Fruit fly (Drosophila melanogaster): ENCODE data around the gene CG33509.

The CG33509 gene

DNA sequence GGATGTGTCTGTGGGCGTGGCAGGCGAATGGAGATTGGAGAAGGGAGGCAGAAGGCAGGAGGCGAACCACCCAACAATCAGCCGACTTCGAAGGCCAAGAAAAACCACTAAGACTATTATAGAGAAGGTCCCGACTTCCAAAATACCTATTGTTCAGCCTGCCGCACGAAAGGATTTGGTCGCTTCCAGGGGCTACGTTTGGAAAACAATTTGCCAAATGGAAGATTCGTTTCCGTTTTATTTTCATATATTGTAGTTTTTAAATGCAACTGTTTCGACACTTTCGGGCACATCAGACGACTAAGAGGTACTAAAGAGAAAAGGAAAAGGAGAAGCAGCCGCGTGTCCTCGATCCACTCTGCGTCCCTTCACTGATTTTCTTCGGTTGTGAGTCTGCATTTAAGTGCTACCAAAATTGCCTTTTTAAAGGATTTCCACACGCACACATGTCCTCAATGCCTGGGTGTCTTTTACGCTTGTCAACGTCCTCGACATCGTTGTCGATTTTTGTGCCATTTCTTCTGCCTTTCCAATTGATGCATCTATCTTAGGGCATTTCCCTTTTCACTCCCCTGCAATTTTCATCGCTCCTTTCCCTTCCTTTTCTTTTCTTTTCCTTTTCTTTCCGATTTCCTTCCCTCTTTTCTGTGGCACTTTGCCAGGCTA, 50.5 kb downstream of the CG33509 start:
- TF ChIP-seq Sp1 (GFP tag; optimal IDR thresholded peaks at IDR 0.05) = no peak
- no peak for TF ChIP-seq h (GFP tag; optimal IDR thresholded peaks at IDR 0.05)
- TF ChIP-seq HLH106 (tag; optimal IDR thresholded peaks at IDR 0.05) = no peak
- no peak for TF ChIP-seq Rel (GFP tag; optimal IDR thresholded peaks at IDR 0.05)
- no peak for TF ChIP-seq Rel (tag; optimal IDR thresholded peaks at IDR 0.05)
- TF ChIP-seq Myc (optimal IDR thresholded peaks at IDR 0.05) = no peak
- no peak for TF ChIP-seq dl (GFP tag; optimal IDR thresholded peaks at IDR 0.05; ENCODE audit: insufficient read depth in 1 of 2, partially characterized antibody in 2 of 2)
- TF ChIP-seq Dfd (GFP tag; optimal IDR thresholded peaks at IDR 0.05) = no peak
- no peak for TF ChIP-seq br (GFP tag; optimal IDR thresholded peaks at IDR 0.05)
- no peak for TF ChIP-seq Hnf4 (GFP tag; optimal IDR thresholded peaks at IDR 0.05)
- no peak for TF ChIP-seq N (GFP tag; optimal IDR thresholded peaks at IDR 0.05)
- no peak for TF ChIP-seq woc (GFP tag; optimal IDR thresholded peaks at IDR 0.05)
- TF ChIP-seq lola (GFP tag; optimal IDR thresholded peaks at IDR 0.05) = no peak
- no peak for TF ChIP-seq Mio (GFP tag; optimal IDR thresholded peaks at IDR 0.05)
- TF ChIP-seq CG32264 (GFP tag; optimal IDR thresholded peaks at IDR 0.05) = no peak
- TF ChIP-seq pan (optimal IDR thresholded peaks at IDR 0.05) = no peak
- TF ChIP-seq OdsH (GFP tag; optimal IDR thresholded peaks at IDR 0.05) = no peak
- TF ChIP-seq Dif (GFP tag; optimal IDR thresholded peaks at IDR 0.05; ENCODE audit: partially characterized antibody) = no peak
- TF ChIP-seq Hr83 (GFP tag; optimal IDR thresholded peaks at IDR 0.05; ENCODE audit: poor library complexity, severe bottlenecking) = no peak

Data from whole organism, wandering third instar larva.